Worm (Caenorhabditis elegans): ENCODE results near the gene Y48B6A.13.

The Y48B6A.13 gene

ce11 chrII:14251400-14251940 lies 25.4 kb upstream of the Y48B6A.13 start (continued):
- TF ChIP-seq ceh-27 (GFP tag; optimal IDR thresholded peaks at IDR 0.05): peak; percentile 88
- peak; percentile 88 for TF ChIP-seq zim-3 (tag; optimal IDR thresholded peaks at IDR 0.05)
- TF ChIP-seq F10E7.11 (tag; optimal IDR thresholded peaks at IDR 0.05): peak; percentile 88
- TF ChIP-seq egl-18 (GFP tag; IDR thresholded peaks at IDR 0.05): peak; percentile 70; the same call in 1 of the 2 replicates
- peak; percentile 96 for TF ChIP-seq atf-7 (tag; optimal IDR thresholded peaks at IDR 0.05)
- TF ChIP-seq madf-8 (GFP tag; conservative IDR thresholded peaks at IDR 0.05): peak; percentile 87
- TF ChIP-seq aptf-3 (GFP tag; IDR thresholded peaks at IDR 0.05): no peak
- peak; percentile 93 for TF ChIP-seq K11D2.4 (GFP tag; IDR thresholded peaks at IDR 0.05)
- peak; percentile 43 for TF ChIP-seq T07F8.4 (tag; optimal IDR thresholded peaks at IDR 0.05)
- peak; percentile 66 for TF ChIP-seq tbp1 (GFP tag; optimal IDR thresholded peaks at IDR 0.05)
- peak; percentile 80 for TF ChIP-seq Y95B8A.8 (GFP tag; IDR thresholded peaks at IDR 0.05)
- TF ChIP-seq somi-1 (GFP tag; optimal IDR thresholded peaks at IDR 0.05): peak; percentile 90
- peak; percentile 78 for TF ChIP-seq xnd-1 (tag; optimal IDR thresholded peaks at IDR 0.05)
- peak; percentile 78 for TF ChIP-seq him-1 (tag; optimal IDR thresholded peaks at IDR 0.05)
- TF ChIP-seq C06A6.2 (GFP tag; conservative IDR thresholded peaks at IDR 0.05): peak; percentile 91
- no peak for TF ChIP-seq nfya-1 (tag; optimal IDR thresholded peaks at IDR 0.05; ENCODE audit: borderline replicate concordance, insufficient read depth)
- TF ChIP-seq ztf-3 (GFP tag; optimal IDR thresholded peaks at IDR 0.05): peak; percentile 91
- peak; percentile 96 for TF ChIP-seq attf-5 (GFP tag; optimal IDR thresholded peaks at IDR 0.05)
- TF ChIP-seq dox-1 (GFP tag; IDR thresholded peaks at IDR 0.05): peak; percentile 96
- TF ChIP-seq hlh-12 (tag; optimal IDR thresholded peaks at IDR 0.05): no peak
- peak; percentile 7 for TF ChIP-seq snpc-4 (GFP tag; optimal IDR thresholded peaks at IDR 0.05)
- peak in 3 of 4 experiments; percentile 55 to 86 (median 79) for TF ChIP-seq snpc-4 (tag; optimal IDR thresholded peaks at IDR 0.05)
- TF ChIP-seq lin-54 (GFP tag; optimal IDR thresholded peaks at IDR 0.05): peak; percentile 98
- 0 out of 2 replicates have a peak, but pooled peaks have one; percentile 73 for TF ChIP-seq let-526 (GFP tag; IDR thresholded peaks at IDR 0.05)
- TF ChIP-seq fkh-3 (tag; optimal IDR thresholded peaks at IDR 0.05): peak; percentile 56
- peak; percentile 89 for TF ChIP-seq F22D6.2 (tag; optimal IDR thresholded peaks at IDR 0.05)
- TF ChIP-seq egl-44 (GFP tag; IDR thresholded peaks at IDR 0.05): peak; percentile 95
- TF ChIP-seq dpl-1 (GFP tag; optimal IDR thresholded peaks at IDR 0.05): peak; percentile 92
- peak; percentile 10; the same call in 1 of the 2 replicates for TF ChIP-seq ztf-6 (GFP tag; IDR thresholded peaks at IDR 0.05)
- TF ChIP-seq aptf-2 (GFP tag; conservative IDR thresholded peaks at IDR 0.05): peak; percentile 36; the same call in 1 of the 2 replicates
- peak; percentile 96 for TF ChIP-seq F52B5.7 (tag; optimal IDR thresholded peaks at IDR 0.05)
- TF ChIP-seq D2030.7 (GFP tag; IDR thresholded peaks at IDR 0.05): peak; percentile 77
- TF ChIP-seq hmg-20 (GFP tag; IDR thresholded peaks at IDR 0.05): peak; percentile 74
- TF ChIP-seq rcor-1 (GFP tag; IDR thresholded peaks at IDR 0.05): peak; percentile 52
- TF ChIP-seq ceh-58 (GFP tag; IDR thresholded peaks at IDR 0.05): peak; percentile 76; the same call in 1 of the 2 replicates
- peak; percentile 66; the same call in 1 of the 2 replicates for TF ChIP-seq F37B4.10 (GFP tag; IDR thresholded peaks at IDR 0.05)
- TF ChIP-seq bed-2 (GFP tag; IDR thresholded peaks at IDR 0.05): peak; percentile 71
- TF ChIP-seq Y67H2A.10 (GFP tag; conservative IDR thresholded peaks at IDR 0.05): peak; percentile 82
- TF ChIP-seq attf-6 (GFP tag; IDR thresholded peaks at IDR 0.05): 0 out of 2 replicates have a peak, but pooled peaks have one; percentile 58
- TF ChIP-seq lsl-1 (GFP tag; optimal IDR thresholded peaks at IDR 0.05): peak; percentile 66
- no peak for TF ChIP-seq sptf-2 (GFP tag; optimal IDR thresholded peaks at IDR 0.05)
- peak; percentile 98 for TF ChIP-seq zfh-2 (GFP tag; conservative IDR thresholded peaks at IDR 0.05)
- TF ChIP-seq lin-40 (tag; optimal IDR thresholded peaks at IDR 0.05): peak; percentile 97
- peak; percentile 77 for TF ChIP-seq hsf-1 (GFP tag; IDR thresholded peaks at IDR 0.05)
- peak; percentile 78 for TF ChIP-seq ceh-100 (GFP tag; IDR thresholded peaks at IDR 0.05)
- peak; percentile 79 for TF ChIP-seq unc-130 (GFP tag; optimal IDR thresholded peaks at IDR 0.05)
- TF ChIP-seq nhr-120 (GFP tag; IDR thresholded peaks at IDR 0.05): no peak
- no peak for TF ChIP-seq ama-1 (optimal IDR thresholded peaks at IDR 0.05)
- TF ChIP-seq ama-1 (GFP tag; optimal IDR thresholded peaks at IDR 0.05): peak; percentile 45
